Worm (Caenorhabditis elegans): ENCODE measurements around the gene F40C5.1.
"Not testable (repeated sequence)": the region's sequence is repeated elsewhere in the genome, so short reads cannot be mapped to it uniquely, and the experiment has no call there.

- not testable (repeated sequence) for TF ChIP-seq W03F9.2, him-1 (tag; optimal IDR thresholded peaks at IDR 0.05)
Observed at ce11 chrV:3620608-3621007, 48.1 kb downstream of the F40C5.1 start, which contains the start of gene srx-93.
